Worm (Caenorhabditis elegans): ENCODE results near the gene C18B2.2.

DNA sequence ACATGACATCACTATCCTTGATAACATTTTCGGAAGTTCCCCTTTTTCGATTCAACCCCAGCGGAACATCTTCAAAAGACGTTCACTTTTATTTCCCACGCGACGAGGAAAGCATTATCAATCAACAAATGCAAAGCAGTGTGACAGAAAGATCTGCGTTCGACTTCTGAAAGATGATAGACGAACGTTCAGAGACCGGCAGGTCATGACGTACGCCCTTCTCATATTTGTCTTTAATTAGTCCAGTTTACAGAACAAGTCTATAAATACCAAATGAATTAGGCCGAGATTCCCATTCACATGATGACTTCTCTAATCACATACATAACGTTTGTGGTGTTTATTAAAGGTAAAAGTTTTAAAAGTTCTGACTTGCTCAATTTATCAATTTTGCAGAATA lies 31.4 kb downstream of the C18B2.2 start, which contains the start of gene R11G1.11:
- TF ChIP-seq W03F9.2 (tag; optimal IDR thresholded peaks at IDR 0.05) = no peak
- TF ChIP-seq dao-5 (tag; optimal IDR thresholded peaks at IDR 0.05) = no peak
